Fruit fly (Drosophila melanogaster) whole organism, embryonic: ENCODE results near the gene CG9674.
A peak's percentile ranks its signal among the peaks of the same experiment; 100 is the strongest.

Experiments
- ATbp ChIP-seq: fragments of 200-800 bp; sonication (Bioruptor generic); optimal IDR thresholded peaks from 2 replicates; lab custom pipeline; 2017; ENCODE audit warnings: missing biosample characterization, mild to moderate bottlenecking, missing genetic modification characterization, missing genetic modification reagents
- Asciz ChIP-seq: fragments of 200-800 bp; sonication (Bioruptor generic); optimal IDR thresholded peaks from 2 replicates; lab custom pipeline; 2017; ENCODE audit warnings: missing biosample characterization, mild to moderate bottlenecking, missing genetic modification characterization, missing genetic modification reagents
- B-H2 ChIP-seq: fragments of 200-800 bp; sonication (Bioruptor generic); optimal IDR thresholded peaks from 2 replicates; lab custom pipeline; 2018; ENCODE audit warnings: missing biosample characterization, mild to moderate bottlenecking, missing genetic modification characterization
- Bgb ChIP-seq: fragments of 200-800 bp; sonication (Bioruptor generic); IDR thresholded peaks from 2 replicates; pipeline ENCODE4 v1.3.6; 2022; ENCODE audit warnings: missing biosample characterization, missing genetic modification characterization; ENCODE audit not compliant: partially characterized antibody
- CG10366 ChIP-seq: fragments of 200-800 bp; sonication (Bioruptor generic); IDR thresholded peaks from 2 replicates; pipeline ENCODE4 v1.3.6; 2022; ENCODE audit warnings: missing biosample characterization, missing genetic modification characterization
- CG10565 ChIP-seq: fragments of 200-800 bp; sonication (Bioruptor generic); optimal IDR thresholded peaks from 3 replicates; lab custom pipeline; 2016; ENCODE audit warnings: missing biosample characterization, mild to moderate bottlenecking, missing genetic modification characterization
- CG10654 ChIP-seq: fragments of 200-800 bp; sonication (Bioruptor generic); optimal IDR thresholded peaks from 2 replicates; lab custom pipeline; 2016; ENCODE audit warnings: missing biosample characterization, missing genetic modification characterization
- CG11247 ChIP-seq: fragments of 200-800 bp; sonication (Bioruptor generic); IDR thresholded peaks from 2 replicates; pipeline ENCODE4 v1.3.6; 2022; ENCODE audit warnings: missing biosample characterization, missing genetic modification characterization
- CG11456 ChIP-seq: fragments of 200-800 bp; sonication (Bioruptor generic); IDR thresholded peaks from 3 replicates; pipeline ENCODE4 v1.3.6; 2022; ENCODE audit warnings: missing biosample characterization, missing genetic modification characterization
- CG13424 ChIP-seq: fragments of 200-800 bp; sonication (Bioruptor generic); optimal IDR thresholded peaks from 2 replicates; lab custom pipeline; 2019; ENCODE audit warnings: missing biosample characterization, mild to moderate bottlenecking, missing genetic modification characterization, moderate library complexity
- CG14710 ChIP-seq: fragments of 200-800 bp; sonication (Bioruptor generic); optimal IDR thresholded peaks from 3 replicates; lab custom pipeline; 2019; ENCODE audit warnings: missing biosample characterization, mild to moderate bottlenecking, missing genetic modification characterization, moderate library complexity
- CG17186 ChIP-seq: fragments of 200-800 bp; sonication (Bioruptor generic); optimal IDR thresholded peaks from 3 replicates; lab custom pipeline; 2017; ENCODE audit warnings: missing biosample characterization, missing genetic modification reagents, missing genetic modification characterization
- CG17612 ChIP-seq: fragments of 200-800 bp; sonication (Bioruptor generic); IDR thresholded peaks from 2 replicates; pipeline ENCODE4 v1.3.6; 2022; ENCODE audit warnings: missing biosample characterization, missing genetic modification characterization
- CG17802 ChIP-seq: fragments of 200-800 bp; sonication (Bioruptor generic); optimal IDR thresholded peaks from 2 replicates; lab custom pipeline; 2018; ENCODE audit warnings: missing biosample characterization, mild to moderate bottlenecking, missing genetic modification characterization, moderate library complexity
- CG18476 ChIP-seq: fragments of 200-800 bp; sonication (Bioruptor generic); optimal IDR thresholded peaks from 2 replicates; lab custom pipeline; 2016; ENCODE audit warnings: missing biosample characterization, mild to moderate bottlenecking, missing genetic modification characterization
- CG30431 ChIP-seq: fragments of 200-800 bp; sonication (Bioruptor generic); optimal IDR thresholded peaks from 2 replicates; lab custom pipeline; 2017; ENCODE audit warnings: missing biosample characterization, missing genetic modification characterization
- CG32767 ChIP-seq: fragments of 200-800 bp; sonication (Bioruptor generic); IDR thresholded peaks from 2 replicates; pipeline ENCODE4 v1.3.6; 2022; ENCODE audit warnings: missing biosample characterization, missing genetic modification characterization
- CG3726 ChIP-seq: fragments of 200-800 bp; sonication (Bioruptor generic); IDR thresholded peaks from 3 replicates; pipeline ENCODE4, ENCODE4 v1.3.6; 2022; ENCODE audit warnings: missing biosample characterization, missing genetic modification characterization
- CG3995 ChIP-seq: fragments of 200-800 bp; sonication (Bioruptor generic); optimal IDR thresholded peaks from 3 replicates; lab custom pipeline; 2016; ENCODE audit warnings: missing biosample characterization, missing genetic modification characterization
- CG4424 ChIP-seq: fragments of 200-800 bp; sonication (Bioruptor generic); optimal IDR thresholded peaks from 3 replicates; lab custom pipeline; 2016; ENCODE audit warnings: missing biosample characterization, missing genetic modification characterization
- CG6175 ChIP-seq: fragments of 200-800 bp; sonication (Bioruptor generic); IDR thresholded peaks from 3 replicates; pipeline ENCODE4 v1.3.6; 2022; ENCODE audit warnings: missing biosample characterization, missing genetic modification characterization
- CG6254 ChIP-seq: fragments of 200-800 bp; sonication (Bioruptor generic); optimal IDR thresholded peaks from 3 replicates; lab custom pipeline; 2017; ENCODE audit warnings: mild to moderate bottlenecking, missing biosample characterization, missing genetic modification reagents, missing genetic modification characterization
- CG7556 ChIP-seq: fragments of 200-800 bp; sonication (Bioruptor generic); optimal IDR thresholded peaks from 2 replicates; lab custom pipeline; 2017; ENCODE audit warnings: missing biosample characterization, mild to moderate bottlenecking, missing genetic modification characterization
- CG7928 ChIP-seq: fragments of 200-800 bp; sonication (Bioruptor generic); optimal IDR thresholded peaks from 2 replicates; lab custom pipeline; 2017; ENCODE audit warnings: missing biosample characterization, mild to moderate bottlenecking, missing genetic modification characterization
- CG7987 ChIP-seq: fragments of 200-800 bp; sonication (Bioruptor generic); optimal IDR thresholded peaks from 2 replicates; lab custom pipeline; 2018; ENCODE audit warnings: missing biosample characterization, mild to moderate bottlenecking, missing genetic modification characterization, moderate library complexity
- CG8290 ChIP-seq, 3 experiments: fragments of 200-800 bp; sonication (Bioruptor generic); optimal IDR thresholded peaks; 2 replicates each; lab custom pipeline; 2016 to 2019; ENCODE audit warnings: missing biosample characterization in 3 of 3, missing genetic modification characterization in 3 of 3, mild to moderate bottlenecking in 2 of 3, moderate library complexity in 1 of 3
- CG8388 ChIP-seq: fragments of 200-800 bp; sonication (Bioruptor generic); optimal IDR thresholded peaks from 2 replicates; lab custom pipeline; 2019; ENCODE audit warnings: missing biosample characterization, mild to moderate bottlenecking, missing genetic modification characterization, moderate library complexity
- CG9797 ChIP-seq: fragments of 200-800 bp; sonication (Bioruptor generic); optimal IDR thresholded peaks from 3 replicates; lab custom pipeline; 2018; ENCODE audit warnings: missing biosample characterization, mild to moderate bottlenecking, missing genetic modification characterization
- D ChIP-seq, 2 experiments: fragments of 200-800 bp in 1 of 2; fragments of >200 bp in 1 of 2; sonication (Bioruptor generic) in 1 of 2; optimal IDR thresholded peaks; 2 replicates in 1 of 2; 3 replicates in 1 of 2; lab custom pipeline; 2017; ENCODE audit warnings: mild to moderate bottlenecking in 1 of 2, missing biosample characterization in 1 of 2, missing genetic modification characterization in 1 of 2, missing genetic modification reagents in 1 of 2
- HLH54F ChIP-seq: fragments of 200-800 bp; sonication (Bioruptor generic); optimal IDR thresholded peaks from 3 replicates; lab custom pipeline; 2016; ENCODE audit warnings: missing biosample characterization, missing genetic modification characterization
- Hey ChIP-seq: fragments of 200-800 bp; sonication (Bioruptor generic); optimal IDR thresholded peaks from 3 replicates; lab custom pipeline; 2018; ENCODE audit warnings: missing biosample characterization, mild to moderate bottlenecking, missing genetic modification characterization
- NfI ChIP-seq: fragments of 200-800 bp; sonication (Bioruptor generic); optimal IDR thresholded peaks from 3 replicates; lab custom pipeline; 2018; ENCODE audit warnings: missing biosample characterization, mild to moderate bottlenecking, missing genetic modification characterization, moderate library complexity
- Ptx1 ChIP-seq: fragments of 200-800 bp; sonication (Bioruptor generic); IDR thresholded peaks from 2 replicates; pipeline ENCODE4 v1.3.6; 2022; ENCODE audit warnings: missing biosample characterization, missing genetic modification characterization
- Usf ChIP-seq: fragments of 200-800 bp; sonication (Bioruptor generic); optimal IDR thresholded peaks from 2 replicates; lab custom pipeline; 2017; ENCODE audit warnings: missing genotype, missing biosample characterization, missing genetic modification characterization
- al ChIP-seq: fragments of 200-800 bp; sonication (Bioruptor generic); IDR thresholded peaks from 2 replicates; pipeline ENCODE4 v1.3.6; 2022; ENCODE audit warnings: missing biosample characterization, missing genetic modification characterization
- amos ChIP-seq: fragments of 200-800 bp; sonication (Bioruptor generic); IDR thresholded peaks from 2 replicates; pipeline ENCODE4 v1.3.6; 2022; ENCODE audit warnings: missing biosample characterization, missing genetic modification characterization; ENCODE audit not compliant: partially characterized antibody
- cas ChIP-seq: fragments of 200-800 bp; sonication (Bioruptor generic); IDR thresholded peaks from 2 replicates; pipeline ENCODE4 v1.3.6; 2022; ENCODE audit warnings: missing biosample characterization, missing genetic modification characterization
- chif ChIP-seq, 2 experiments: fragments of 200-800 bp; sonication (Bioruptor generic); optimal IDR thresholded peaks; 3 replicates each; lab custom pipeline; 2016; ENCODE audit warnings: missing biosample characterization in 2 of 2, missing genetic modification characterization in 2 of 2
- chm ChIP-seq: fragments of 200-800 bp; sonication (Bioruptor generic); IDR thresholded peaks from 2 replicates; pipeline ENCODE4 v1.3.6; 2022; ENCODE audit warnings: missing biosample characterization, missing genetic modification characterization
- fd3F ChIP-seq: fragments of 200-800 bp; sonication (Bioruptor generic); optimal IDR thresholded peaks from 2 replicates; lab custom pipeline; 2018; ENCODE audit warnings: missing biosample characterization, mild to moderate bottlenecking, missing genetic modification characterization, moderate library complexity
- gro ChIP-seq: fragments of 200-800 bp; sonication (Bioruptor generic); optimal IDR thresholded peaks from 2 replicates; lab custom pipeline; 2016; ENCODE audit warnings: missing biosample characterization, missing genetic modification characterization
- lola ChIP-seq, 3 experiments: fragments of >200 bp in 2 of 3; fragments of 200-800 bp in 1 of 3; sonication (Bioruptor generic) in 1 of 3; optimal IDR thresholded peaks; 2 replicates each; lab custom pipeline; 2017 to 2019; ENCODE audit warnings: missing biosample characterization in 3 of 3, missing genetic modification characterization in 3 of 3, mild to moderate bottlenecking in 1 of 3, moderate library complexity in 1 of 3
- maf-S ChIP-seq: fragments of 200-800 bp; sonication (Bioruptor generic); optimal IDR thresholded peaks from 2 replicates; lab custom pipeline; 2016; ENCODE audit warnings: missing biosample characterization, missing genetic modification characterization
- nau ChIP-seq: fragments of 200-800 bp; sonication (Bioruptor generic); optimal IDR thresholded peaks from 3 replicates; lab custom pipeline; 2017; ENCODE audit warnings: missing biosample characterization, mild to moderate bottlenecking, missing genetic modification characterization, missing genetic modification reagents
- otp ChIP-seq: fragments of 200-800 bp; sonication (Bioruptor generic); IDR thresholded peaks from 3 replicates; pipeline ENCODE4, ENCODE4 v1.3.6; 2022; ENCODE audit warnings: missing biosample characterization, missing genetic modification characterization
- pnt ChIP-seq: fragments of 200-800 bp; sonication (Bioruptor generic); optimal IDR thresholded peaks from 3 replicates; lab custom pipeline; 2016; ENCODE audit warnings: missing biosample characterization, missing genetic modification characterization
- salm ChIP-seq: fragments of 200-800 bp; sonication (Bioruptor generic); optimal IDR thresholded peaks from 2 replicates; lab custom pipeline; 2018; ENCODE audit warnings: missing biosample characterization, mild to moderate bottlenecking, missing genetic modification characterization
- tgo ChIP-seq: fragments of 200-800 bp; sonication (Bioruptor generic); IDR thresholded peaks from 3 replicates; pipeline ENCODE4 v1.3.6; 2022; ENCODE audit warnings: missing biosample characterization, missing genetic modification characterization
- tin ChIP-seq: fragments of 200-800 bp; sonication (Bioruptor generic); optimal IDR thresholded peaks from 3 replicates; lab custom pipeline; 2016; ENCODE audit warnings: missing biosample characterization, missing genetic modification characterization
- tx ChIP-seq: fragments of 200-800 bp; sonication (Bioruptor generic); optimal IDR thresholded peaks from 2 replicates; lab custom pipeline; 2016; ENCODE audit warnings: missing biosample characterization, missing genetic modification characterization
- zfh2 ChIP-seq: fragments of 200-800 bp; sonication (Bioruptor generic); optimal IDR thresholded peaks from 2 replicates; lab custom pipeline; 2016; ENCODE audit warnings: missing biosample characterization, missing genetic modification characterization

CG9674 gene

dm6 chr3L:16749726-16750125, 57.8 kb downstream of the CG9674 start (continued):
- TF ChIP-seq al (no peak), CG30431 (GFP tag; lab: Kevin White, UChicago) (peak; percentile 12), nau (GFP tag; lab: Kevin White, UChicago) (no peak), zfh2 (GFP tag; lab: Kevin White, UChicago) (no peak), HLH54F (no peak), fd3F (no peak), salm (tag; lab: Kevin White, UChicago) (no peak), CG3726 (GFP tag; lab: Robert Waterston, UW) (no peak), gro (GFP tag; lab: Kevin White, UChicago) (no peak), tin (peak; percentile 40), CG11247 (no peak), CG3995 (GFP tag; lab: Kevin White, UChicago) (no peak), CG10654 (GFP tag; lab: Kevin White, UChicago) (peak; percentile 15), CG17802 (tag; lab: Kevin White, UChicago) (no peak), lola (GFP tag; optimal IDR thresholded peaks at IDR 0.05; lab: Kevin White, UChicago) (peak in 1 of 3 experiments; percentile 63), CG10565 (GFP tag; lab: Kevin White, UChicago) (no peak), CG7556 (peak; percentile 21), CG17612 (GFP tag; lab: Robert Waterston, UW) (no peak), Hey (no peak), otp (no peak), pnt (GFP tag; lab: Kevin White, UChicago) (no peak), tgo (GFP tag; lab: Robert Waterston, UW) (no peak), CG10366 (GFP tag; lab: Robert Waterston, UW) (no peak), cas (GFP tag; lab: Robert Waterston, UW) (no peak), Asciz (no peak), NfI (GFP tag; lab: Kevin White, UChicago) (no peak), ATbp (GFP tag; lab: Kevin White, UChicago) (peak; percentile 18), Usf (no peak), CG18476 (GFP tag; lab: Kevin White, UChicago) (no peak), CG13424 (tag; lab: Kevin White, UChicago) (no peak), chif (GFP tag; optimal IDR thresholded peaks at IDR 0.05; lab: Kevin White, UChicago) (no peak), CG9797 (GFP tag; lab: Kevin White, UChicago) (no peak), amos (GFP tag; lab: Robert Waterston, UW) (no peak), CG6175 (GFP tag; lab: Robert Waterston, UW) (no peak), maf-S (GFP tag; lab: Kevin White, UChicago) (no peak), B-H2 (GFP tag; lab: Kevin White, UChicago) (no peak), CG14710 (tag; lab: Kevin White, UChicago) (peak; percentile 71), Ptx1 (GFP tag; lab: Robert Waterston, UW) (no peak), CG8388 (GFP tag; lab: Kevin White, UChicago) (peak; percentile 49), CG6254 (GFP tag; lab: Kevin White, UChicago) (peak; percentile 62), CG8290 (GFP tag; optimal IDR thresholded peaks at IDR 0.05; lab: Kevin White, UChicago) (no peak), CG8290 (tag; optimal IDR thresholded peaks at IDR 0.05; lab: Kevin White, UChicago) (no peak), CG7987 (GFP tag; lab: Kevin White, UChicago) (no peak), chm (GFP tag; lab: Robert Waterston, UW) (no peak), CG4424 (peak; percentile 36), CG11456 (no peak), D (optimal IDR thresholded peaks at IDR 0.05; lab: Kevin White, UChicago) (no peak), D (GFP tag; optimal IDR thresholded peaks at IDR 0.05; lab: Kevin White, UChicago) (peak; percentile 43), tx (GFP tag; lab: Kevin White, UChicago) (no peak), Bgb (GFP tag; lab: Robert Waterston, UW) (no peak), CG17186 (GFP tag; lab: Kevin White, UChicago) (no peak), CG7928 (GFP tag; lab: Kevin White, UChicago) (no peak), CG32767 (GFP tag; lab: Robert Waterston, UW) (no peak)
